Worm (Caenorhabditis elegans): Measurements from ENCODE around the gene D1086.21.

ce11 chrV:14079501-14079900 lies 15.0 kb downstream of the D1086.21 start, which contains the start of gene D1086.6:
- TF ChIP-seq efl-1 (optimal IDR thresholded peaks at IDR 0.05): no peak
- no peak for TF ChIP-seq efl-1 (GFP tag; optimal IDR thresholded peaks at IDR 0.05 in 1 of 2)
- TF ChIP-seq ces-1 (GFP tag; optimal IDR thresholded peaks at IDR 0.05): no peak
- TF ChIP-seq ama-1 (optimal IDR thresholded peaks at IDR 0.05): no peak
- TF ChIP-seq nhr-71 (tag; optimal IDR thresholded peaks at IDR 0.05): no peak
- no peak for TF ChIP-seq jun-1 (tag; optimal IDR thresholded peaks at IDR 0.05)
- no peak for TF ChIP-seq unc-30 (tag; optimal IDR thresholded peaks at IDR 0.05)
- no peak for TF ChIP-seq elt-2 (tag; optimal IDR thresholded peaks at IDR 0.05)
- TF ChIP-seq mdl-1 (tag; optimal IDR thresholded peaks at IDR 0.05): no peak
- no peak for TF ChIP-seq nhr-84 (tag; optimal IDR thresholded peaks at IDR 0.05)
- TF ChIP-seq skn-1 (tag; optimal IDR thresholded peaks at IDR 0.05): no peak
- TF ChIP-seq unc-98 (GFP tag; IDR thresholded peaks at IDR 0.05): no peak
- no peak for TF ChIP-seq nhr-77 (tag; optimal IDR thresholded peaks at IDR 0.05)
